Worm (Caenorhabditis elegans) whole organism, L3 larva: ENCODE data around the gene ppk-2.
A peak's percentile ranks its signal among the peaks of the same experiment; 100 is the strongest.

Source experiments
- R02D3.7 ChIP-seq: fragments of 150-350 bp; optimal IDR thresholded peaks from 2 replicates; lab custom pipeline; 2014; ENCODE audit warnings: missing biosample characterization, missing genetic modification characterization
- ZK546.5 ChIP-seq: sonication (generic microtip); optimal IDR thresholded peaks from 2 replicates; lab custom pipeline; 2017; ENCODE audit warnings: missing biosample characterization, missing genetic modification characterization
- aly-2 ChIP-seq: fragments of 150-350 bp; optimal IDR thresholded peaks from 2 replicates; lab custom pipeline; 2014; ENCODE audit warnings: missing biosample characterization, missing genetic modification characterization
- ama-1 ChIP-seq: fragments of 150-350 bp; optimal IDR thresholded peaks from 2 replicates; lab custom pipeline; 2018
- ceh-16 ChIP-seq: sonication (generic microtip); optimal IDR thresholded peaks from 2 replicates; lab custom pipeline; 2017; ENCODE audit warnings: missing biosample characterization, missing genetic modification characterization
- ceh-28 ChIP-seq: fragments of 150-350 bp; optimal IDR thresholded peaks from 2 replicates; lab custom pipeline; 2014; ENCODE audit warnings: missing biosample characterization, missing genetic modification reagents, missing genetic modification characterization
- ceh-9 ChIP-seq: sonication (generic microtip); optimal IDR thresholded peaks from 2 replicates; lab custom pipeline; 2018; ENCODE audit warnings: missing biosample characterization, missing genetic modification characterization
- daf-12 ChIP-seq: fragments of 150-350 bp; optimal IDR thresholded peaks from 2 replicates; lab custom pipeline; 2014; ENCODE audit warnings: missing biosample characterization, missing genetic modification reagents, missing genetic modification characterization
- egl-27 ChIP-seq: sonication (generic microtip); optimal IDR thresholded peaks from 4 replicates; lab custom pipeline; 2017; ENCODE audit warnings: missing biosample characterization, missing genetic modification reagents, missing genetic modification characterization
- egl-5 ChIP-seq: fragments of 150-350 bp; optimal IDR thresholded peaks from 2 replicates; lab custom pipeline; 2017; ENCODE audit warnings: missing biosample characterization, missing genetic modification reagents, missing genetic modification characterization, inconsistent platforms
- elt-1 ChIP-seq: fragments of 150-350 bp; optimal IDR thresholded peaks from 2 replicates; lab custom pipeline; 2014; ENCODE audit warnings: missing biosample characterization, missing genetic modification characterization
- elt-2 ChIP-seq: sonication (generic microtip); optimal IDR thresholded peaks from 2 replicates; lab custom pipeline; 2016; ENCODE audit warnings: missing genetic modification reagents, mild to moderate bottlenecking, missing genetic modification characterization, missing compliant biosample characterization
- elt-3 ChIP-seq, 3 experiments: fragments of 150-350 bp in 1 of 3; sonication (generic microtip) in 2 of 3; optimal IDR thresholded peaks; 2 replicates in 2 of 3; 4 replicates in 1 of 3; lab custom pipeline; 2014 to 2017; ENCODE audit warnings: missing biosample characterization in 3 of 3, missing genetic modification characterization in 3 of 3
- eor-1 ChIP-seq, 2 experiments: fragments of 150-350 bp; optimal IDR thresholded peaks; 2 replicates each; lab custom pipeline; 2014 to 2018; ENCODE audit warnings: missing biosample characterization in 2 of 2, missing genetic modification characterization in 2 of 2
- fkh-2 ChIP-seq: fragments of 150-350 bp; optimal IDR thresholded peaks from 2 replicates; lab custom pipeline; 2014; ENCODE audit warnings: missing biosample characterization, missing genetic modification reagents, missing genetic modification characterization
- fos-1 ChIP-seq: fragments of 150-350 bp; optimal IDR thresholded peaks from 2 replicates; lab custom pipeline; 2014; ENCODE audit warnings: missing biosample characterization, missing genetic modification characterization
- hmg-11 ChIP-seq: sonication (generic microtip); optimal IDR thresholded peaks from 2 replicates; lab custom pipeline; 2016; ENCODE audit warnings: missing genetic modification characterization, missing compliant biosample characterization
- jun-1 ChIP-seq: fragments of 150-350 bp; optimal IDR thresholded peaks from 2 replicates; lab custom pipeline; 2014; ENCODE audit warnings: missing biosample characterization, missing genetic modification reagents, missing genetic modification characterization
- lin-39 ChIP-seq: fragments of 150-350 bp; optimal IDR thresholded peaks from 2 replicates; lab custom pipeline; 2018; ENCODE audit warnings: missing biosample characterization, missing genetic modification reagents, missing genetic modification characterization
- lsy-12 ChIP-seq: sonication (generic microtip); optimal IDR thresholded peaks from 2 replicates; lab custom pipeline; 2016; ENCODE audit warnings: mild to moderate bottlenecking, missing genetic modification characterization, missing compliant biosample characterization
- mdl-1 ChIP-seq: fragments of 150-350 bp; optimal IDR thresholded peaks from 2 replicates; lab custom pipeline; 2014; ENCODE audit warnings: missing biosample characterization, missing genetic modification characterization
- nfya-1 ChIP-seq: sonication (generic microtip); optimal IDR thresholded peaks from 2 replicates; lab custom pipeline; 2017; ENCODE audit warnings: missing genetic modification characterization, mild to moderate bottlenecking, missing compliant biosample characterization, antibody characterized with exemption, moderate library complexity; ENCODE audit not compliant: insufficient read depth
- nhr-23 ChIP-seq: fragments of 150-350 bp; optimal IDR thresholded peaks from 2 replicates; lab custom pipeline; 2014; ENCODE audit warnings: missing biosample characterization, missing genetic modification reagents, missing genetic modification characterization
- nhr-25 ChIP-seq: sonication (generic microtip); optimal IDR thresholded peaks from 2 replicates; lab custom pipeline; 2017; ENCODE audit warnings: missing biosample characterization, missing genetic modification characterization
- nhr-43 ChIP-seq: sonication (generic microtip); optimal IDR thresholded peaks from 2 replicates; lab custom pipeline; 2016; ENCODE audit warnings: mild to moderate bottlenecking, missing genetic modification characterization, missing compliant biosample characterization; ENCODE audit not compliant: poor library complexity, severe bottlenecking
- nhr-67 ChIP-seq: fragments of 150-350 bp; optimal IDR thresholded peaks from 2 replicates; lab custom pipeline; 2014; ENCODE audit warnings: missing biosample characterization, missing genetic modification characterization
- nhr-77 ChIP-seq: fragments of 150-350 bp; optimal IDR thresholded peaks from 2 replicates; lab custom pipeline; 2014; ENCODE audit warnings: missing biosample characterization, missing genetic modification characterization
- pha-4 ChIP-seq: fragments of 150-350 bp; optimal IDR thresholded peaks from 2 replicates; lab custom pipeline; 2014; ENCODE audit warnings: missing biosample characterization, missing genetic modification reagents, missing genetic modification characterization
- pqm-1 ChIP-seq: fragments of 150-350 bp; optimal IDR thresholded peaks from 2 replicates; lab custom pipeline; 2017; ENCODE audit warnings: missing biosample characterization, missing genetic modification characterization, inconsistent platforms
- sea-2 ChIP-seq: fragments of 150-350 bp; sonication (generic microtip); optimal IDR thresholded peaks from 4 replicates; lab custom pipeline; 2014; ENCODE audit warnings: missing biosample characterization, missing genetic modification reagents, missing genetic modification characterization
- skn-1 ChIP-seq: fragments of 150-350 bp; optimal IDR thresholded peaks from 2 replicates; lab custom pipeline; 2014; ENCODE audit warnings: missing biosample characterization, missing genetic modification characterization
- tbx-2 ChIP-seq: sonication (generic microtip); optimal IDR thresholded peaks from 2 replicates; lab custom pipeline; 2016; ENCODE audit warnings: mild to moderate bottlenecking, missing genetic modification characterization, missing compliant biosample characterization
- unc-39 ChIP-seq: sonication (generic microtip); optimal IDR thresholded peaks from 4 replicates; lab custom pipeline; 2017; ENCODE audit warnings: missing biosample characterization, missing genetic modification characterization
- zag-1 ChIP-seq: fragments of 150-350 bp; optimal IDR thresholded peaks from 2 replicates; lab custom pipeline; 2014; ENCODE audit warnings: missing biosample characterization, missing genetic modification characterization
- ztf-4 ChIP-seq: fragments of 150-350 bp; optimal IDR thresholded peaks from 2 replicates; lab custom pipeline; 2014; ENCODE audit warnings: missing biosample characterization, missing genetic modification characterization

The ppk-2 gene

ce11 chrIII:2090695-2091094 lies 11.4 kb upstream of the ppk-2 start:
- no peak for TF ChIP-seq ama-1 (lab: Kevin White, UChicago)
- peak; percentile 98 for TF ChIP-seq pha-4 (tag; lab: Kevin White, UChicago)
- no peak for TF ChIP-seq zag-1 (tag; lab: Kevin White, UChicago)
- peak; percentile 55 for TF ChIP-seq elt-2 (tag; lab: Kevin White, UChicago)
- TF ChIP-seq nhr-67 (tag; lab: Kevin White, UChicago): no peak
- TF ChIP-seq ztf-4: no peak
- TF ChIP-seq unc-39 (tag; lab: Kevin White, UChicago): no peak
- TF ChIP-seq elt-1: no peak
- no peak for TF ChIP-seq egl-27 (tag; lab: Kevin White, UChicago)
- TF ChIP-seq sea-2: no peak
- TF ChIP-seq tbx-2: no peak
- peak; percentile 32 for TF ChIP-seq nhr-25
- TF ChIP-seq lin-39 (tag; lab: Kevin White, UChicago): no peak
- no peak for TF ChIP-seq mdl-1 (tag; lab: Kevin White, UChicago)
- peak; percentile 31 for TF ChIP-seq pqm-1
- no peak for TF ChIP-seq aly-2 (tag; lab: Kevin White, UChicago)
- TF ChIP-seq ceh-28: peak; percentile 7
- no peak for TF ChIP-seq nhr-77
- no peak for TF ChIP-seq lsy-12 (tag; lab: Kevin White, UChicago)
- no peak for TF ChIP-seq fos-1 (tag; lab: Kevin White, UChicago)
- TF ChIP-seq ceh-16 (tag; lab: Kevin White, UChicago): no peak
- no peak for TF ChIP-seq daf-12 (tag; lab: Kevin White, UChicago)
- TF ChIP-seq eor-1 (tag; optimal IDR thresholded peaks at IDR 0.05; lab: Kevin White, UChicago): no peak
- TF ChIP-seq ZK546.5 (tag; lab: Kevin White, UChicago): no peak
- peak; percentile 47 for TF ChIP-seq hmg-11 (tag; lab: Kevin White, UChicago)
- TF ChIP-seq egl-5 (tag; lab: Kevin White, UChicago): no peak
- TF ChIP-seq nfya-1 (tag; lab: Kevin White, UChicago): peak; percentile 30
- no peak for TF ChIP-seq ceh-9 (tag; lab: Kevin White, UChicago)
- TF ChIP-seq fkh-2 (tag; lab: Kevin White, UChicago): no peak
- peak; percentile 66 for TF ChIP-seq nhr-23 (tag; lab: Kevin White, UChicago)
- peak; percentile 78 for TF ChIP-seq jun-1 (tag; lab: Kevin White, UChicago)
- peak; percentile 12 for TF ChIP-seq skn-1 (tag; lab: Kevin White, UChicago)

- TF ChIP-seq ceh-16 (tag; lab: Kevin White, UChicago) (no peak), elt-2 (tag; lab: Kevin White, UChicago) (peak; percentile 66), pqm-1 (peak; percentile 48), elt-1 (no peak)
Observed at ce11 chrIII:2091367-2091766, 10.7 kb upstream of the ppk-2 start.

- no peak for TF ChIP-seq skn-1 (tag; lab: Kevin White, UChicago)
Observed at ce11 chrIII:2092409-2092808, 9.7 kb upstream of the ppk-2 start, which contains the start of gene Y48G9A.9. TSS of gene Y48G9A.9 (plus strand) at chrIII:2092709.

ce11 chrIII:2098185-2098584 lies 3.9 kb upstream of the ppk-2 start:
- peak; percentile 85 for TF ChIP-seq ceh-28
- TF ChIP-seq nfya-1 (tag; lab: Kevin White, UChicago): no peak
- TF ChIP-seq jun-1 (tag; lab: Kevin White, UChicago): no peak
- TF ChIP-seq eor-1 (tag; optimal IDR thresholded peaks at IDR 0.05; lab: Kevin White, UChicago): no peak
- TF ChIP-seq lin-39 (tag; lab: Kevin White, UChicago): no peak
- TF ChIP-seq R02D3.7: no peak
- no peak for TF ChIP-seq elt-3 (tag; optimal IDR thresholded peaks at IDR 0.05; lab: Kevin White, UChicago)
- no peak for TF ChIP-seq hmg-11 (tag; lab: Kevin White, UChicago)
- TF ChIP-seq zag-1 (tag; lab: Kevin White, UChicago): no peak

- TF ChIP-seq pha-4 (tag; lab: Kevin White, UChicago): peak; percentile 51
- TF ChIP-seq nhr-43 (tag; lab: Kevin White, UChicago): no peak
- peak; percentile 82 for TF ChIP-seq pqm-1
- peak; percentile 90 for TF ChIP-seq elt-2 (tag; lab: Kevin White, UChicago)
- TF ChIP-seq, all 47 proteins: peak for 3
Observed at ce11 chrIII:2099808-2100366, 2.2 kb upstream of the ppk-2 start.
